Fruit fly (Drosophila melanogaster): Measurements from ENCODE around the gene CG17687.
A peak's percentile ranks its signal among the peaks of the same experiment; 100 is the strongest.

The CG17687 gene

dm6 chr3L:13393538-13393937 lies 44.7 kb downstream of the CG17687 start (continued):
- no peak for TF ChIP-seq CG11294 (GFP tag; IDR thresholded peaks at IDR 0.05)
- TF ChIP-seq CG3919 (GFP tag; optimal IDR thresholded peaks at IDR 0.05), result no peak
- no peak for TF ChIP-seq CG16779 (tag; optimal IDR thresholded peaks at IDR 0.05)
- TF ChIP-seq Sox102F (GFP tag; optimal IDR thresholded peaks at IDR 0.05), result no peak
- TF ChIP-seq fd59A (GFP tag; optimal IDR thresholded peaks at IDR 0.05), result no peak
- peak; percentile 46 for TF ChIP-seq CG6792 (GFP tag; optimal IDR thresholded peaks at IDR 0.05)
- no peak for TF ChIP-seq CG3032 (tag; optimal IDR thresholded peaks at IDR 0.05)
- no peak for TF ChIP-seq Gug (GFP tag; IDR thresholded peaks at IDR 0.05)
- no peak for TF ChIP-seq CG1621 (tag; optimal IDR thresholded peaks at IDR 0.05)
- TF ChIP-seq Smox (GFP tag; optimal IDR thresholded peaks at IDR 0.05), result peak; percentile 19
- TF ChIP-seq Ets96B (tag; optimal IDR thresholded peaks at IDR 0.05), result no peak
- peak; percentile 58 for TF ChIP-seq topi (GFP tag; optimal IDR thresholded peaks at IDR 0.05)
- TF ChIP-seq Met (GFP tag; optimal IDR thresholded peaks at IDR 0.05), result no peak
- TF ChIP-seq CG8319 (GFP tag; optimal IDR thresholded peaks at IDR 0.05), result peak; percentile 21
- TF ChIP-seq OdsH (GFP tag; optimal IDR thresholded peaks at IDR 0.05), result no peak

DNA sequence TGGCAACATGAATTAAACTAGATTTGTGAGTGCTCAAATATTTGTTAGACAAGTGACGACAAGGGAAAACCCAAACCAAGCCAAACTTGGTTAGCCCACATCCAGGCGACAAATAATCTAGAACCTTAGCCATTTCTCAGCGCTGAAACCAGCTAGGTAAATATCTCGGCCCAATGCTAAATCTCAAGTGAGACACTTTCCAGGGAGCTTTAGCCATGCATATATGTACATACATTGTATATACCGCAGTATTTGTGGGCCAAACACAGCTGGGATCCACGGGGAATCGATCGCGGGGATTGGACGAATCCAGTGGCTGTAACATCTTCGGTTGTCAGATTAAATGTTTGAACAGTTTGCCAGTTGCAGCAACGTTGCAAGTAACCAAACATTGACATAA lies 48.8 kb downstream of the CG17687 start:
- TF ChIP-seq OdsH (GFP tag; optimal IDR thresholded peaks at IDR 0.05) (no peak), Eip78C (GFP tag) (no peak), CG6163 (GFP tag; IDR thresholded peaks at IDR 0.05) (no peak), fkh (GFP tag; optimal IDR thresholded peaks at IDR 0.05) (peak; percentile 72), fd59A (GFP tag; optimal IDR thresholded peaks at IDR 0.05) (no peak)

dm6 chr3L:13400872-13401418 lies 52.1 kb downstream of the CG17687 start, which contains the start of gene sens:
Gene sens (minus strand): TSS chr3L:13401125.
- TF ChIP-seq CG15336 (GFP tag; IDR thresholded peaks at IDR 0.05), result no peak
- TF ChIP-seq ss (GFP tag; optimal IDR thresholded peaks at IDR 0.05), result peak; percentile 33 to 39
- no peak for TF ChIP-seq CG7368 (GFP tag; optimal IDR thresholded peaks at IDR 0.05)
- peak; percentile 16 for TF ChIP-seq fkh (GFP tag; optimal IDR thresholded peaks at IDR 0.05)
- TF ChIP-seq Ets21C (GFP tag; optimal IDR thresholded peaks at IDR 0.05), result no peak
- TF ChIP-seq Sox102F (GFP tag; optimal IDR thresholded peaks at IDR 0.05), result peak; percentile 6
- no peak for TF ChIP-seq CG32006 (GFP tag; optimal IDR thresholded peaks at IDR 0.05)
- no peak for TF ChIP-seq cyc (GFP tag; optimal IDR thresholded peaks at IDR 0.05)
- TF ChIP-seq CG6854 (GFP tag; optimal IDR thresholded peaks at IDR 0.05), result peak; percentile 23
- TF ChIP-seq topi (GFP tag; optimal IDR thresholded peaks at IDR 0.05), result peak; percentile 8
- TF ChIP-seq Eip78C (GFP tag), result peak; percentile 13
- peak; percentile 6 for TF ChIP-seq CG9139 (GFP tag; optimal IDR thresholded peaks at IDR 0.05)
- TF ChIP-seq esn (GFP tag; optimal IDR thresholded peaks at IDR 0.05), result peak; percentile 35
- TF ChIP-seq Hr39 (GFP tag; optimal IDR thresholded peaks at IDR 0.05), result no peak
- TF ChIP-seq CG6163 (GFP tag; IDR thresholded peaks at IDR 0.05), result 0 out of 3 replicates have a peak, but pooled peaks have one; percentile 40
- no peak for TF ChIP-seq CG10631 (GFP tag; optimal IDR thresholded peaks at IDR 0.05)

DNA sequence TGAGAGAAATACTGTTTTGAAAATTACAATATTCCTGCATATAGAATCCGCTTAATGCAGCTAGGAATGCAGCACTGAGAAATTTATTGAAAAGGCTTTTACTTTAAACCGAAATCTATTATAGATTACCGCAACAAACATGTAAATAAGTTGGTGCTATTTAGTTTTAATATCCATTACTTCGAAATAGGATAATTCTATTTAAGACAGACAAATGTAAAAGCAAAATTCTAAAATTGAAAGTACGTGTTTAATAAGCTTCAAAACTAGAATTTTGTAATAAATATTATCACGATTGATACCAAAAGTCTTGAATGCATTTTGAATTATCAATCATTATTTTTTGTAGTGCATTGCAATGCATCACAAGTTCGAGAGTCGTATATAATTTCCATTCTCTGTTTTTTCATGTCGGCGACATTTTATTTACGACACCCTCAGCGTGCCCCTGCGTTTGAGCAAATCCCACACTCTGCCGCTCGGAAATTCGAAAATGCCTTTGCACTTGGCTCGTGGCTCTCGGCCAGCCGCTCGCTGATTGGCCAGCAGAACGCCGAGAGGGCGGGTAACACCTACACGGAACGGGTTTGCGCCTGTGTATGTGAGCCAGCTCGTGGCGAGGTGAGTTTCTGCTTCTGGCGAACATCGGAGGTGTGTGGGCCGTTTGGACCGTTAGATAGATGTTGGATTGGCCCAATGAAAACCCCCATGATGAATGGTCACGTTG lies 54.5 kb downstream of the CG17687 start:
- peak; percentile 68 for TF ChIP-seq Eip78C (GFP tag)
- TF ChIP-seq CG3919 (GFP tag; optimal IDR thresholded peaks at IDR 0.05), result peak; percentile 8
- peak; percentile 5 for TF ChIP-seq CG10631 (GFP tag; optimal IDR thresholded peaks at IDR 0.05)
- TF ChIP-seq topi (GFP tag; optimal IDR thresholded peaks at IDR 0.05), result peak; percentile 20
- no peak for TF ChIP-seq Sox102F (GFP tag; optimal IDR thresholded peaks at IDR 0.05)
- peak; percentile 8 for TF ChIP-seq Met (GFP tag; optimal IDR thresholded peaks at IDR 0.05)
- no peak for TF ChIP-seq Sox14 (GFP tag; optimal IDR thresholded peaks at IDR 0.05)
- peak; percentile 39 for TF ChIP-seq esn (GFP tag; optimal IDR thresholded peaks at IDR 0.05)
- TF ChIP-seq svp (GFP tag), result peak; percentile 21
